Worm (Caenorhabditis elegans) whole organism, early embryonic: ENCODE data around the gene F28E10.1.

Experiments used
- F13C5.2 ChIP-seq: sonication (generic microtip); optimal IDR thresholded peaks from 2 replicates; lab custom pipeline; 2017; ENCODE audit warnings: mild to moderate bottlenecking, missing genetic modification characterization, inconsistent platforms, missing compliant biosample characterization
- aly-1 ChIP-seq: sonication (generic microtip); optimal IDR thresholded peaks from 2 replicates; lab custom pipeline; 2016; ENCODE audit warnings: missing genetic modification characterization, missing compliant biosample characterization
- ama-1 ChIP-seq: fragments of 150-350 bp; optimal IDR thresholded peaks from 2 replicates; lab custom pipeline; 2014
- ceh-13 ChIP-seq: fragments of 200-800 bp; sonication (Bioruptor generic); optimal IDR thresholded peaks from 2 replicates; lab custom pipeline; 2018; ENCODE audit warnings: mild to moderate bottlenecking, missing genetic modification characterization, missing compliant biosample characterization
- flt-1 ChIP-seq: fragments of 200-800 bp; sonication (Bioruptor generic); IDR thresholded peaks from 2 replicates; pipeline ENCODE4 v1.3.6; 2022; ENCODE audit warnings: missing genetic modification characterization, missing compliant biosample characterization
- hmg-4 ChIP-seq: fragments of 200-800 bp; sonication (Bioruptor generic); optimal IDR thresholded peaks from 2 replicates; lab custom pipeline; 2018; ENCODE audit warnings: mild to moderate bottlenecking, missing genetic modification characterization, missing compliant biosample characterization
- scrt-1 ChIP-seq: fragments of 200-800 bp; sonication (Bioruptor generic); IDR thresholded peaks from 2 replicates; pipeline ENCODE4 v1.3.6; 2022; ENCODE audit warnings: missing genetic modification characterization, missing compliant biosample characterization
- sea-1 ChIP-seq: fragments of 200-800 bp; sonication (Bioruptor generic); conservative IDR thresholded peaks from 2 replicates; pipeline ENCODE4 v1.3.6; 2022; ENCODE audit warnings: missing genetic modification characterization, missing compliant biosample characterization
- tbx-37 ChIP-seq: fragments of 200-800 bp; sonication (Bioruptor generic); conservative IDR thresholded peaks from 2 replicates; pipeline ENCODE4 v1.3.6; 2022; ENCODE audit warnings: missing genetic modification reagents, missing genetic modification characterization, missing compliant biosample characterization

DNA sequence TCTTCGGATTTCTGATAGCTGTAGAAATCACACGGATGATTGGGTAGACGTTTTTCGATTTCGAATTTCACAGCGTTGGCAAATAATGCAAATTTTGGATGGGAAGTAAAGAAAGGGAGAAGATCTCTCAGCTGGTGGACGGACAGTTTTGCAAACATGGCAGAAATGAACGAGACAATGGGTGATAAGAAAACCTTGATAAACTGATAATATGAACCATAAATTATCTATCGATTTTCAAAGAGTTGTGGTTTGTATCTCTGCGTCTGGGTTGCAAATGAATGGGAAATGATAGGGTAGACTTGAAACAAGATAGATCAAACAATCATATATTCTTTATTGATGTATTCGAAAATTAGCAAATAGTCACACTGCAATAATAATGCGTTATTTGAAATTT is 38.5 kb upstream of the F28E10.1 start, which contains the start of gene ZK185.3:
- TF ChIP-seq flt-1 (GFP tag; lab: Robert Waterston, UW) (no peak), aly-1 (tag; lab: Kevin White, UChicago) (no peak), scrt-1 (no peak), hmg-4 (GFP tag; lab: Kevin White, UChicago) (no peak), F13C5.2 (tag; lab: Kevin White, UChicago) (no peak), ama-1 (lab: Kevin White, UChicago) (no peak), sea-1 (GFP tag; lab: Robert Waterston, UW) (no peak), ceh-13 (no peak), tbx-37 (GFP tag; lab: Robert Waterston, UW) (no peak)
